Worm (Caenorhabditis elegans): ENCODE results near the gene B0294.1.
A peak's percentile ranks its signal among the peaks of the same experiment; 100 is the strongest.

The B0294.1 gene

DNA sequence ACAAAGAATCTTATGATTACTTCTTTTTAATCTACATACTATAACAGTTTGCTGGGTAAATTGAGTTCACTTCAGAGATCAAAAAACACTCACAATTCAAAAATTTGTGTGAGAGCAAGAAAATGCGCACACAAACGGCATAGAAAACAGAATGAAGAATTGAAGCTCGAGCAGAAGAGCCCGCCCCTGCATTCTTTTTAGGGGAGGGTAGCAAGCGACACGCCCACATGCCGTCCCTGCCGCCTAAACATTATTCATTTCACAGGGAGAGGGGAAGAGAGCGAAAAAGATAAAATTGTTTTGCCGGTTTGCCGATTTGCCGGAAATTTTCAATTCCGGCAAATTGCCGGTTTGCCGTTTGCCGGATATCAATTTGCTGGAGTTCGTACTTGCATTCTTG lies 12.2 kb upstream of the B0294.1 start (continued):
- no peak for TF ChIP-seq unc-62 (GFP tag; optimal IDR thresholded peaks at IDR 0.05)
- TF ChIP-seq F57C9.4 (tag; optimal IDR thresholded peaks at IDR 0.05), result no peak
- peak; percentile 38; the same call in 1 of the 2 replicates for TF ChIP-seq lin-26 (GFP tag; IDR thresholded peaks at IDR 0.05)
- no peak for TF ChIP-seq F33H1.4 (GFP tag; IDR thresholded peaks at IDR 0.05)
- no peak for TF ChIP-seq bed-2 (GFP tag; IDR thresholded peaks at IDR 0.05)
- 0 out of 2 replicates have a peak, but pooled peaks have one; percentile 27 for TF ChIP-seq let-526 (GFP tag; IDR thresholded peaks at IDR 0.05)
- 0 out of 2 replicates have a peak, but pooled peaks have one; percentile 35 for TF ChIP-seq C17E4.6 (GFP tag; IDR thresholded peaks at IDR 0.05)
- TF ChIP-seq akir-1 (GFP tag; optimal IDR thresholded peaks at IDR 0.05), result no peak
- TF ChIP-seq fkh-3 (tag; optimal IDR thresholded peaks at IDR 0.05), result no peak
- TF ChIP-seq Y56A3A.18 (GFP tag; IDR thresholded peaks at IDR 0.05), result peak; percentile 96
- peak; percentile 76 for TF ChIP-seq ztf-6 (GFP tag; IDR thresholded peaks at IDR 0.05)
- TF ChIP-seq nhr-80 (tag; optimal IDR thresholded peaks at IDR 0.05), result peak; percentile 65
- TF ChIP-seq sea-2 (GFP tag; IDR thresholded peaks at IDR 0.05), result peak; percentile 66; the same call in 1 of the 2 replicates
- TF ChIP-seq Y53G8AR.9 (GFP tag; conservative IDR thresholded peaks at IDR 0.05), result peak; percentile 90
- TF ChIP-seq rec-8 (tag; optimal IDR thresholded peaks at IDR 0.05), result no peak
- peak; percentile 40 for TF ChIP-seq ets-4 (GFP tag; optimal IDR thresholded peaks at IDR 0.05)
- no peak for TF ChIP-seq attf-3 (GFP tag; conservative IDR thresholded peaks at IDR 0.05)
- TF ChIP-seq cebp-1 (GFP tag; IDR thresholded peaks at IDR 0.05), result peak; percentile 51; the same call in 1 of the 2 replicates
- no peak for TF ChIP-seq cebp-1 (tag; optimal IDR thresholded peaks at IDR 0.05)
- TF ChIP-seq zim-3 (tag; optimal IDR thresholded peaks at IDR 0.05), result no peak
- no peak for TF ChIP-seq die-1 (tag; optimal IDR thresholded peaks at IDR 0.05)
- no peak for TF ChIP-seq Y67H2A.10 (GFP tag; conservative IDR thresholded peaks at IDR 0.05)
- no peak for TF ChIP-seq mxl-1 (tag; optimal IDR thresholded peaks at IDR 0.05)
- peak; percentile 92 for TF ChIP-seq B0336.3 (GFP tag; IDR thresholded peaks at IDR 0.05)
- no peak for TF ChIP-seq snpc-1.3 (tag; optimal IDR thresholded peaks at IDR 0.05; ENCODE audit: insufficient read depth)
- TF ChIP-seq ztf-3 (GFP tag; optimal IDR thresholded peaks at IDR 0.05), result peak; percentile 62
- TF ChIP-seq aptf-2 (GFP tag; conservative IDR thresholded peaks at IDR 0.05), result no peak
- TF ChIP-seq madf-6 (GFP tag; IDR thresholded peaks at IDR 0.05), result no peak
- TF ChIP-seq egl-18 (GFP tag; IDR thresholded peaks at IDR 0.05), result 0 out of 2 replicates have a peak, but pooled peaks have one; percentile 65
- TF ChIP-seq hlh-12 (tag; optimal IDR thresholded peaks at IDR 0.05), result no peak
- peak; percentile 80 for TF ChIP-seq atf-7 (tag; optimal IDR thresholded peaks at IDR 0.05)
- TF ChIP-seq cebp-2 (GFP tag; IDR thresholded peaks at IDR 0.05), result 0 out of 2 replicates have a peak, but pooled peaks have one; percentile 73
- TF ChIP-seq egrh-3 (GFP tag; IDR thresholded peaks at IDR 0.05), result no peak
- no peak for TF ChIP-seq nhr-120 (GFP tag; IDR thresholded peaks at IDR 0.05)
- no peak for TF ChIP-seq pha-4 (tag; optimal IDR thresholded peaks at IDR 0.05)
- TF ChIP-seq tbx-9 (tag; optimal IDR thresholded peaks at IDR 0.05; ENCODE audit: borderline replicate concordance), result no peak
- TF ChIP-seq ama-1 (optimal IDR thresholded peaks at IDR 0.05), result no peak
- no peak for TF ChIP-seq ama-1 (GFP tag; optimal IDR thresholded peaks at IDR 0.05)
- no peak for TF ChIP-seq ztf-22 (GFP tag; optimal IDR thresholded peaks at IDR 0.05)
- TF ChIP-seq snpc-4 (GFP tag; optimal IDR thresholded peaks at IDR 0.05), result no peak
- TF ChIP-seq snpc-4 (tag; optimal IDR thresholded peaks at IDR 0.05), result peak in 2 of 4 experiments; percentile 27 to 58
- TF ChIP-seq rpc-1 (optimal IDR thresholded peaks at IDR 0.05), result no peak
- no peak for TF ChIP-seq rpc-1 (tag; optimal IDR thresholded peaks at IDR 0.05)
- peak; percentile 62 for TF ChIP-seq F23B12.7 (tag; optimal IDR thresholded peaks at IDR 0.05; ENCODE audit: insufficient read depth)
- TF ChIP-seq B0261.1 (tag; optimal IDR thresholded peaks at IDR 0.05), result peak; percentile 52
- no peak for TF ChIP-seq D2030.7 (GFP tag; IDR thresholded peaks at IDR 0.05)
- no peak for TF ChIP-seq bed-1 (GFP tag; IDR thresholded peaks at IDR 0.05)
- peak in 1 of 2 experiments; percentile 52 for TF ChIP-seq let-607 (tag; optimal IDR thresholded peaks at IDR 0.05)
- TF ChIP-seq him-1 (tag; optimal IDR thresholded peaks at IDR 0.05), result no peak
- TF ChIP-seq ceh-100 (GFP tag; IDR thresholded peaks at IDR 0.05), result peak; percentile 47; the same call in 1 of the 2 replicates

All from whole organism, young adult.